Worm (Caenorhabditis elegans) whole organism, young adult: ENCODE measurements around the gene cpb-1.

Source experiments
- Y95B8A.8 ChIP-seq: fragments of 200-800 bp; sonication (Bioruptor generic); IDR thresholded peaks from 2 replicates; pipeline ENCODE4 v1.3.6; 2022; ENCODE audit warnings: missing genetic modification reagents, missing genetic modification characterization, missing compliant biosample characterization
- aptf-3 ChIP-seq: fragments of 200-800 bp; sonication (Bioruptor generic); IDR thresholded peaks from 2 replicates; pipeline ENCODE4 v1.3.6; 2022; ENCODE audit warnings: missing genetic modification characterization, missing compliant biosample characterization
- lin-40 ChIP-seq: sonication (generic microtip); optimal IDR thresholded peaks from 2 replicates; lab custom pipeline; 2016; ENCODE audit warnings: missing genetic modification characterization, mild to moderate bottlenecking, missing compliant biosample characterization, missing genotype, missing genetic modification reagents
- nfya-2 ChIP-seq: fragments of 200-800 bp; sonication (Bioruptor generic); IDR thresholded peaks from 2 replicates; pipeline ENCODE4 v1.3.6; 2022; ENCODE audit warnings: missing genetic modification reagents, missing genetic modification characterization, missing compliant biosample characterization
- tlf-1 ChIP-seq: fragments of 200-800 bp; sonication (Bioruptor generic); optimal IDR thresholded peaks from 2 replicates; lab custom pipeline; 2018; ENCODE audit warnings: mild to moderate bottlenecking, missing genetic modification characterization, missing compliant biosample characterization

DNA sequence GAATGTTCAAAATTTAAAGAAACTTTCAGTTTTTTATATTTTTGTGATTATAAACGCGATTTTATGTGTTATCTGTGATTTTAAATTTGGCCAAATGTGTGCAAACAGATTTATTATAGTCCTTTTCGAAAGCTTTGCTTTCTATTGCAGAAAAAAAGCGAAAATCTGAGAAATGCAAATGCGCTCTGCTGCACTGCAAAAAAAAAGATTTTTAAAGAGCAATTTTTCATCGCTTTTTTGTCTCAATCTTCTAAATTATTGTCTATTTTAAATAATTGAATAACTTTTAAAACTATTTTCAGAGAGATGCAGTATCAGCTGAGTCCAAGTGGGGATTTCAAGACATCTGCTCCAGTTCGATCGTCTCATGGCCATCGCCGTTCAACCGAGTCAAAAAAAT is at the start of gene cpb-1:
- TF ChIP-seq tlf-1 (GFP tag; lab: Kevin White, UChicago) (no peak), Y95B8A.8 (no peak), nfya-2 (GFP tag; lab: Robert Waterston, UW) (no peak), lin-40 (tag; lab: Kevin White, UChicago) (no peak), aptf-3 (no peak)
